Fruit fly (Drosophila melanogaster) whole organism, prepupa: ENCODE results near the gene Ero1L.

ENCODE experiments used
- CG11902 ChIP-seq: fragments of 200-800 bp; sonication (Bioruptor generic); optimal IDR thresholded peaks from 3 replicates; lab custom pipeline; 2016; ENCODE audit warnings: missing biosample characterization, missing genetic modification characterization
- CG3032 ChIP-seq: fragments of 200-800 bp; optimal IDR thresholded peaks from 2 replicates; lab custom pipeline; 2019; ENCODE audit warnings: missing biosample characterization, mild to moderate bottlenecking, missing genetic modification characterization, moderate library complexity
- CG6276 ChIP-seq: fragments of 200-800 bp; sonication (Bioruptor generic); optimal IDR thresholded peaks from 2 replicates; lab custom pipeline; 2017; ENCODE audit warnings: missing biosample characterization, mild to moderate bottlenecking, missing genetic modification characterization
- CG6792 ChIP-seq: fragments of 200-800 bp; sonication (Bioruptor generic); optimal IDR thresholded peaks from 3 replicates; lab custom pipeline; 2016; ENCODE audit warnings: missing biosample characterization, missing genetic modification characterization
- Ets96B ChIP-seq: fragments of 200-800 bp; optimal IDR thresholded peaks from 2 replicates; lab custom pipeline; 2019; ENCODE audit warnings: missing biosample characterization, mild to moderate bottlenecking, missing genetic modification characterization, moderate library complexity
- Gug ChIP-seq: fragments of 200-800 bp; sonication (Bioruptor generic); IDR thresholded peaks from 2 replicates; pipeline ENCODE4 v1.3.6; 2022; ENCODE audit warnings: missing biosample characterization, missing genetic modification characterization
- Hr39 ChIP-seq: fragments of 200-800 bp; sonication (Bioruptor generic); optimal IDR thresholded peaks from 2 replicates; lab custom pipeline; 2016; ENCODE audit warnings: missing biosample characterization, missing genetic modification characterization
- OdsH ChIP-seq: fragments of 200-800 bp; sonication (Bioruptor generic); optimal IDR thresholded peaks from 3 replicates; lab custom pipeline; 2016; ENCODE audit warnings: missing biosample characterization, missing genetic modification characterization
- Sox102F ChIP-seq: fragments of 200-800 bp; sonication (Bioruptor generic); optimal IDR thresholded peaks from 2 replicates; lab custom pipeline; 2016; ENCODE audit warnings: missing biosample characterization, mild to moderate bottlenecking, missing genetic modification characterization
- Sox14 ChIP-seq: fragments of 200-800 bp; sonication (Bioruptor generic); optimal IDR thresholded peaks from 3 replicates; lab custom pipeline; 2016; ENCODE audit warnings: missing biosample characterization, missing genetic modification characterization
- achi ChIP-seq: fragments of 200-800 bp; sonication (Bioruptor generic); optimal IDR thresholded peaks from 3 replicates; lab custom pipeline; 2016; ENCODE audit warnings: missing biosample characterization, missing genetic modification characterization
- fd59A ChIP-seq: fragments of 200-800 bp; sonication (Bioruptor generic); optimal IDR thresholded peaks from 2 replicates; lab custom pipeline; 2017; ENCODE audit warnings: missing biosample characterization, mild to moderate bottlenecking, missing genetic modification characterization, missing genetic modification reagents
- pdm3 ChIP-seq: fragments of 200-800 bp; sonication (Bioruptor generic); optimal IDR thresholded peaks from 3 replicates; lab custom pipeline; 2016; ENCODE audit warnings: missing biosample characterization, missing genetic modification characterization
- salr ChIP-seq, 2 experiments: fragments of 200-800 bp; sonication (Bioruptor generic); optimal IDR thresholded peaks; 3 replicates each; lab custom pipeline; 2016 to 2018; ENCODE audit warnings: missing biosample characterization in 2 of 2, missing genetic modification characterization in 2 of 2, mild to moderate bottlenecking in 1 of 2

DNA sequence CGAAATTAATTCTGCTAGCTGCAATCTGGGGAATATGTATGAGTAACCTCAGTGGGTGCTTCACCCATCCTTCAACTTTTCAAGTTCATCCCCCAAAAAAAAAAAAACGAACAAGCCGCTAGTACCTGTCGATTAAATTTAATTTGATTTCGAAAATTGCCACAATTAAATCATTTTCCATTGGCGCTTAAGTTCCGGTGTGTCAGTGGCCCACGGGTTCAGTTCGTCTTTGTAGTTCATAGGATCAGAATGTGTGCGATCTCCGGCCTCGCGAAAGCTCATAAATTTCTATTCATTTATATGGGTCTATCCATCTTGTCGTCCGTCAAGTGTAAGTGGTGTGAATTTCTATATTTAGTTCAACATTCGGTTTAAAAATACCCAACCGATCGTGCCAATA lies 28.1 kb upstream of the Ero1L start, which contains the start of gene CG32260:
- TF ChIP-seq Sox102F (GFP tag; lab: Kevin White, UChicago) (no peak), CG6792 (GFP tag; lab: Kevin White, UChicago) (no peak), achi (GFP tag; lab: Kevin White, UChicago) (no peak), Gug (GFP tag; lab: Robert Waterston, UW) (no peak), CG3032 (tag; lab: Kevin White, UChicago) (no peak), Hr39 (no peak), CG11902 (GFP tag; lab: Kevin White, UChicago) (no peak), fd59A (no peak), Ets96B (tag; lab: Kevin White, UChicago) (no peak), pdm3 (no peak), OdsH (no peak), Sox14 (GFP tag; lab: Kevin White, UChicago) (no peak), salr (GFP tag; optimal IDR thresholded peaks at IDR 0.05; lab: Kevin White, UChicago) (no peak), CG6276 (GFP tag; lab: Kevin White, UChicago) (no peak)
